Fruit fly (Drosophila melanogaster): Measurements from ENCODE around the gene Cpr30B.

Cpr30B gene

dm6 chr2L:9505372-9506103, 37.1 kb upstream of the Cpr30B start:
- TF ChIP-seq Dll (optimal IDR thresholded peaks at IDR 0.05) (no peak), usp (GFP tag; optimal IDR thresholded peaks at IDR 0.05) (no peak), pan (optimal IDR thresholded peaks at IDR 0.05) (no peak), CG8478 (optimal IDR thresholded peaks at IDR 0.05) (no peak), psq (optimal IDR thresholded peaks at IDR 0.05) (no peak), EcR (GFP tag; optimal IDR thresholded peaks at IDR 0.05) (no peak)

dm6 chr2L:9506535-9507036, 36.1 kb upstream of the Cpr30B start:
- TF ChIP-seq usp (GFP tag; optimal IDR thresholded peaks at IDR 0.05) (no peak), EcR (GFP tag; optimal IDR thresholded peaks at IDR 0.05) (no peak), psq (optimal IDR thresholded peaks at IDR 0.05) (no peak), Dll (optimal IDR thresholded peaks at IDR 0.05) (no peak), pan (optimal IDR thresholded peaks at IDR 0.05) (no peak), CG8478 (optimal IDR thresholded peaks at IDR 0.05) (no peak)

dm6 chr2L:9508547-9509197, 34.0 kb upstream of the Cpr30B start:
- TF ChIP-seq psq (optimal IDR thresholded peaks at IDR 0.05) (no peak), CG8478 (optimal IDR thresholded peaks at IDR 0.05) (no peak), pan (optimal IDR thresholded peaks at IDR 0.05) (no peak), Dll (optimal IDR thresholded peaks at IDR 0.05) (no peak), EcR (GFP tag; optimal IDR thresholded peaks at IDR 0.05) (peak in 1 of 2 experiments; percentile 87)

- no peak for TF ChIP-seq psq (optimal IDR thresholded peaks at IDR 0.05)
- no peak for TF ChIP-seq usp (GFP tag; optimal IDR thresholded peaks at IDR 0.05)
- TF ChIP-seq CG8478 (optimal IDR thresholded peaks at IDR 0.05): no peak
- no peak for TF ChIP-seq pan (optimal IDR thresholded peaks at IDR 0.05)
- TF ChIP-seq EcR (GFP tag; optimal IDR thresholded peaks at IDR 0.05): no peak
- no peak for TF ChIP-seq Dll (optimal IDR thresholded peaks at IDR 0.05)
These were observed 33.0 kb upstream of the Cpr30B start for dm6 chr2L:9509653-9510052.

dm6 chr2L:9510429-9510828, 32.2 kb upstream of the Cpr30B start:
- TF ChIP-seq pan (optimal IDR thresholded peaks at IDR 0.05): no peak
- no peak for TF ChIP-seq EcR (GFP tag; optimal IDR thresholded peaks at IDR 0.05)
- TF ChIP-seq psq (optimal IDR thresholded peaks at IDR 0.05): no peak
- no peak for TF ChIP-seq Dll (optimal IDR thresholded peaks at IDR 0.05)
- TF ChIP-seq CG8478 (optimal IDR thresholded peaks at IDR 0.05): no peak
- no peak for TF ChIP-seq usp (GFP tag; optimal IDR thresholded peaks at IDR 0.05)

dm6 chr2L:9512401-9513198, 30.1 kb upstream of the Cpr30B start:
- TF ChIP-seq EcR (GFP tag; optimal IDR thresholded peaks at IDR 0.05): no peak
- TF ChIP-seq Dll (optimal IDR thresholded peaks at IDR 0.05): no peak
- no peak for TF ChIP-seq CG8478 (optimal IDR thresholded peaks at IDR 0.05)
- TF ChIP-seq pan (optimal IDR thresholded peaks at IDR 0.05): no peak
- no peak for TF ChIP-seq usp (GFP tag; optimal IDR thresholded peaks at IDR 0.05)
- no peak for TF ChIP-seq psq (optimal IDR thresholded peaks at IDR 0.05)

dm6 chr2L:9513771-9514170, 28.9 kb upstream of the Cpr30B start:
- no peak for TF ChIP-seq Dll (optimal IDR thresholded peaks at IDR 0.05)
- TF ChIP-seq usp (GFP tag; optimal IDR thresholded peaks at IDR 0.05): no peak
- TF ChIP-seq CG8478 (optimal IDR thresholded peaks at IDR 0.05): no peak
- no peak for TF ChIP-seq EcR (GFP tag; optimal IDR thresholded peaks at IDR 0.05)
- no peak for TF ChIP-seq pan (optimal IDR thresholded peaks at IDR 0.05)
- no peak for TF ChIP-seq psq (optimal IDR thresholded peaks at IDR 0.05)

- TF ChIP-seq EcR (GFP tag; optimal IDR thresholded peaks at IDR 0.05): peak; percentile 65 to 89
- TF ChIP-seq pan (optimal IDR thresholded peaks at IDR 0.05): no peak
These were observed 21.5 kb upstream of the Cpr30B start, which contains the start of gene Oatp30B for dm6 chr2L:9520886-9521868. TSS of gene Oatp30B (plus strand) at chr2L:9521210.

dm6 chr2L:9522766-9523174, 19.9 kb upstream of the Cpr30B start:
- TF ChIP-seq psq (optimal IDR thresholded peaks at IDR 0.05) (no peak), usp (GFP tag; optimal IDR thresholded peaks at IDR 0.05) (no peak), EcR (GFP tag; optimal IDR thresholded peaks at IDR 0.05) (no peak), Dll (optimal IDR thresholded peaks at IDR 0.05) (no peak), pan (optimal IDR thresholded peaks at IDR 0.05) (no peak), CG8478 (optimal IDR thresholded peaks at IDR 0.05) (no peak)

- TF ChIP-seq CG8478 (optimal IDR thresholded peaks at IDR 0.05) (no peak), usp (GFP tag; optimal IDR thresholded peaks at IDR 0.05) (no peak), Dll (optimal IDR thresholded peaks at IDR 0.05) (no peak), pan (optimal IDR thresholded peaks at IDR 0.05) (no peak), psq (optimal IDR thresholded peaks at IDR 0.05) (no peak), EcR (GFP tag; optimal IDR thresholded peaks at IDR 0.05) (no peak)
These were observed 17.8 kb upstream of the Cpr30B start for dm6 chr2L:9524915-9525314.

dm6 chr2L:9525719-9526118, 17.0 kb upstream of the Cpr30B start:
- TF ChIP-seq usp (GFP tag; optimal IDR thresholded peaks at IDR 0.05) (no peak), pan (optimal IDR thresholded peaks at IDR 0.05) (no peak), CG8478 (optimal IDR thresholded peaks at IDR 0.05) (no peak), EcR (GFP tag; optimal IDR thresholded peaks at IDR 0.05) (no peak), psq (optimal IDR thresholded peaks at IDR 0.05) (no peak), Dll (optimal IDR thresholded peaks at IDR 0.05) (no peak)
